Worm (Caenorhabditis elegans) whole organism, L3 larva: ENCODE results near the gene str-47.

Experiments used
- R02D3.7 ChIP-seq: fragments of 150-350 bp; optimal IDR thresholded peaks from 2 replicates; lab custom pipeline; 2014; ENCODE audit warnings: missing biosample characterization, missing genetic modification characterization
- elt-1 ChIP-seq: fragments of 150-350 bp; optimal IDR thresholded peaks from 2 replicates; lab custom pipeline; 2014; ENCODE audit warnings: missing biosample characterization, missing genetic modification characterization
- eor-1 ChIP-seq, 2 experiments: fragments of 150-350 bp; optimal IDR thresholded peaks; 2 replicates each; lab custom pipeline; 2014 to 2018; ENCODE audit warnings: missing biosample characterization in 2 of 2, missing genetic modification characterization in 2 of 2
- jun-1 ChIP-seq: fragments of 150-350 bp; optimal IDR thresholded peaks from 2 replicates; lab custom pipeline; 2014; ENCODE audit warnings: missing biosample characterization, missing genetic modification reagents, missing genetic modification characterization
- mdl-1 ChIP-seq: fragments of 150-350 bp; optimal IDR thresholded peaks from 2 replicates; lab custom pipeline; 2014; ENCODE audit warnings: missing biosample characterization, missing genetic modification characterization
- nhr-76 ChIP-seq: fragments of 150-350 bp; sonication (generic microtip); optimal IDR thresholded peaks from 5 replicates; lab custom pipeline; 2014; ENCODE audit warnings: missing biosample characterization, missing genetic modification characterization
- snpc-4 ChIP-seq: fragments of 150-350 bp; optimal IDR thresholded peaks from 2 replicates; lab custom pipeline; 2014; ENCODE audit warnings: missing biosample characterization, missing genetic modification characterization
- unc-62 ChIP-seq: fragments of 150-350 bp; sonication (generic microtip); optimal IDR thresholded peaks from 4 replicates; lab custom pipeline; 2014; ENCODE audit warnings: missing biosample characterization, missing genetic modification reagents, missing genetic modification characterization
- ztf-11 ChIP-seq: fragments of 150-350 bp; optimal IDR thresholded peaks from 2 replicates; lab custom pipeline; 2014; ENCODE audit warnings: missing biosample characterization, missing genetic modification characterization

ce11 chrV:7637801-7638200 is 7.8 kb upstream of the str-47 start, which contains the start of gene clec-45:
- TF ChIP-seq R02D3.7 (tag; lab: Kevin White, UChicago) (no peak), mdl-1 (no peak), jun-1 (tag; lab: Kevin White, UChicago) (no peak), unc-62 (GFP tag; lab: Kevin White, UChicago) (no peak), ztf-11 (tag; lab: Kevin White, UChicago) (no peak), eor-1 (tag; optimal IDR thresholded peaks at IDR 0.05; lab: Kevin White, UChicago) (no peak), snpc-4 (tag; lab: Kevin White, UChicago) (no peak), nhr-76 (tag; lab: Kevin White, UChicago) (no peak), elt-1 (tag; lab: Kevin White, UChicago) (no peak)
